Worm (Caenorhabditis elegans) whole organism, L1 larva: ENCODE data around the gene zipt-7.2.

Experiments
- C04F5.9 ChIP-seq: sonication (generic microtip); optimal IDR thresholded peaks from 2 replicates; lab custom pipeline; 2016; ENCODE audit warnings: missing genetic modification characterization, missing compliant biosample characterization
- C34B4.2 ChIP-seq: sonication (generic microtip); optimal IDR thresholded peaks from 2 replicates; lab custom pipeline; 2017; ENCODE audit warnings: mild to moderate bottlenecking, missing genetic modification characterization, missing compliant biosample characterization
- F16B12.6 ChIP-seq: fragments of 150-350 bp; optimal IDR thresholded peaks from 2 replicates; lab custom pipeline; 2014; ENCODE audit warnings: missing biosample characterization, missing genetic modification characterization
- aha-1 ChIP-seq: fragments of 150-350 bp; optimal IDR thresholded peaks from 2 replicates; lab custom pipeline; 2014; ENCODE audit warnings: missing biosample characterization, missing genetic modification characterization
- alr-1 ChIP-seq: fragments of 200-800 bp; sonication (Bioruptor generic); optimal IDR thresholded peaks from 2 replicates; lab custom pipeline; 2018; ENCODE audit warnings: borderline replicate concordance, mild to moderate bottlenecking, missing genetic modification characterization, missing compliant biosample characterization
- ama-1 ChIP-seq: fragments of 150-350 bp; optimal IDR thresholded peaks from 2 replicates; lab custom pipeline; 2014
- blmp-1 ChIP-seq: fragments of 150-350 bp; optimal IDR thresholded peaks from 2 replicates; lab custom pipeline; 2014; ENCODE audit warnings: missing biosample characterization, missing genetic modification characterization
- ceh-63 ChIP-seq: fragments of 200-800 bp; sonication (Bioruptor generic); optimal IDR thresholded peaks from 2 replicates; lab custom pipeline; 2018; ENCODE audit warnings: mild to moderate bottlenecking, missing genetic modification characterization, missing compliant biosample characterization
- ceh-8 ChIP-seq: fragments of 200-800 bp; sonication (Bioruptor generic); optimal IDR thresholded peaks from 2 replicates; lab custom pipeline; 2018; ENCODE audit warnings: mild to moderate bottlenecking, missing genetic modification characterization, moderate library complexity, missing compliant biosample characterization
- ceh-82 ChIP-seq, 3 experiments: fragments of 150-350 bp in 1 of 3; sonication (generic microtip) in 2 of 3; optimal IDR thresholded peaks; 2 replicates each; lab custom pipeline; 2014 to 2017; ENCODE audit warnings: missing biosample characterization in 3 of 3, missing genetic modification characterization in 3 of 3
- ceh-90 ChIP-seq: sonication (generic microtip); optimal IDR thresholded peaks from 2 replicates; lab custom pipeline; 2016; ENCODE audit warnings: missing genetic modification characterization, missing compliant biosample characterization
- ces-1 ChIP-seq: fragments of 150-350 bp; optimal IDR thresholded peaks from 2 replicates; lab custom pipeline; 2014; ENCODE audit warnings: missing biosample characterization, missing genetic modification reagents, missing genetic modification characterization
- dpl-1 ChIP-seq, 3 experiments: fragments of 150-350 bp in 2 of 3; sonication (generic microtip) in 1 of 3; optimal IDR thresholded peaks; 2 replicates each; lab custom pipeline; 2014 to 2017; ENCODE audit warnings: missing biosample characterization in 3 of 3, missing genetic modification characterization in 3 of 3, missing genetic modification reagents in 3 of 3
- dsc-1 ChIP-seq: sonication (generic microtip); optimal IDR thresholded peaks from 2 replicates; lab custom pipeline; 2016; ENCODE audit warnings: mild to moderate bottlenecking, missing genetic modification characterization, missing compliant biosample characterization
- efl-1 ChIP-seq, 4 experiments: fragments of 150-350 bp; optimal IDR thresholded peaks in 3 of 4; peaks in 1 of 4; 1 replicate in 1 of 4; 2 replicates in 3 of 4; lab custom pipeline; 2014; ENCODE audit warnings: missing biosample characterization in 2 of 4, missing genetic modification characterization in 2 of 4, missing genetic modification reagents in 2 of 4
- egl-27 ChIP-seq, 2 experiments: fragments of 150-350 bp in 1 of 2; sonication (generic microtip); optimal IDR thresholded peaks; 3 replicates each; lab custom pipeline; 2017 to 2018; ENCODE audit warnings: missing biosample characterization in 2 of 2, missing genetic modification characterization in 2 of 2, missing genetic modification reagents in 2 of 2
- elt-3 ChIP-seq, 6 experiments: fragments of 150-350 bp in 1 of 6; sonication (generic microtip); optimal IDR thresholded peaks; 2 replicates each; lab custom pipeline; 2017 to 2018; ENCODE audit warnings: missing biosample characterization in 6 of 6, missing genetic modification characterization in 6 of 6, inconsistent platforms in 1 of 6
- fkh-8 ChIP-seq: sonication (generic microtip); optimal IDR thresholded peaks from 2 replicates; lab custom pipeline; 2016; ENCODE audit warnings: mild to moderate bottlenecking, missing genetic modification characterization, missing compliant biosample characterization
- fos-1 ChIP-seq: fragments of 150-350 bp; optimal IDR thresholded peaks from 2 replicates; lab custom pipeline; 2014; ENCODE audit warnings: missing biosample characterization, missing genetic modification characterization
- hlh-17 ChIP-seq: fragments of 200-800 bp; sonication (Bioruptor generic); optimal IDR thresholded peaks from 2 replicates; lab custom pipeline; 2018; ENCODE audit warnings: missing genetic modification characterization, mild to moderate bottlenecking, missing compliant biosample characterization, moderate library complexity, borderline replicate concordance
- hlh-4 ChIP-seq: sonication (generic microtip); optimal IDR thresholded peaks from 2 replicates; lab custom pipeline; 2016; ENCODE audit warnings: mild to moderate bottlenecking, missing genetic modification characterization, missing compliant biosample characterization
- irx-1 ChIP-seq: sonication (generic microtip); optimal IDR thresholded peaks from 2 replicates; lab custom pipeline; 2016; ENCODE audit warnings: missing genetic modification characterization, missing compliant biosample characterization
- isw-1 ChIP-seq: fragments of 200-800 bp; sonication (Bioruptor generic); IDR thresholded peaks from 2 replicates; pipeline ENCODE4 v1.3.6; 2022; ENCODE audit warnings: missing genetic modification characterization, missing compliant biosample characterization
- jun-1 ChIP-seq: fragments of 150-350 bp; optimal IDR thresholded peaks from 2 replicates; lab custom pipeline; 2014; ENCODE audit warnings: missing biosample characterization, missing genetic modification reagents, missing genetic modification characterization
- lin-13 ChIP-seq: fragments of 150-350 bp; optimal IDR thresholded peaks from 2 replicates; lab custom pipeline; 2014; ENCODE audit warnings: missing biosample characterization, missing genetic modification reagents, missing genetic modification characterization
- lin-15B ChIP-seq: fragments of 150-350 bp; sonication (generic microtip); optimal IDR thresholded peaks from 3 replicates; lab custom pipeline; 2014; ENCODE audit warnings: missing biosample characterization, missing genetic modification characterization
- lin-39 ChIP-seq: fragments of 150-350 bp; optimal IDR thresholded peaks from 2 replicates; lab custom pipeline; 2014; ENCODE audit warnings: missing biosample characterization, missing genetic modification reagents, missing genetic modification characterization
- mab-9 ChIP-seq: fragments of 200-800 bp; sonication (Bioruptor generic); IDR thresholded peaks from 2 replicates; pipeline ENCODE4 v1.3.6; 2022; ENCODE audit warnings: missing genetic modification reagents, missing genetic modification characterization, missing compliant biosample characterization
- mdl-1 ChIP-seq, 2 experiments: fragments of 150-350 bp; optimal IDR thresholded peaks; 2 replicates each; lab custom pipeline; 2014 to 2017; ENCODE audit warnings: missing biosample characterization in 2 of 2, missing genetic modification characterization in 2 of 2, inconsistent platforms in 1 of 2
- mef-2 ChIP-seq: fragments of 150-350 bp; optimal IDR thresholded peaks from 2 replicates; lab custom pipeline; 2014; ENCODE audit warnings: missing biosample characterization, missing genetic modification characterization
- mep-1 ChIP-seq: fragments of 150-350 bp; optimal IDR thresholded peaks from 2 replicates; lab custom pipeline; 2014; ENCODE audit warnings: missing biosample characterization, missing genetic modification characterization
- nhr-12 ChIP-seq: sonication (generic microtip); optimal IDR thresholded peaks from 2 replicates; lab custom pipeline; 2017; ENCODE audit warnings: missing biosample characterization, missing genetic modification characterization
- nhr-19 ChIP-seq: fragments of 200-800 bp; sonication (Bioruptor generic); conservative IDR thresholded peaks from 2 replicates; pipeline ENCODE4 v1.3.6; 2022; ENCODE audit warnings: missing genetic modification characterization, missing compliant biosample characterization
- nhr-20 ChIP-seq: sonication (generic microtip); optimal IDR thresholded peaks from 2 replicates; lab custom pipeline; 2016; ENCODE audit warnings: mild to moderate bottlenecking, missing genetic modification characterization, missing compliant biosample characterization
- nhr-237 ChIP-seq: fragments of 150-350 bp; optimal IDR thresholded peaks from 2 replicates; lab custom pipeline; 2014; ENCODE audit warnings: missing biosample characterization, missing genetic modification characterization
- nhr-71 ChIP-seq: sonication (generic microtip); optimal IDR thresholded peaks from 2 replicates; lab custom pipeline; 2016; ENCODE audit warnings: mild to moderate bottlenecking, missing genetic modification characterization, moderate library complexity, missing compliant biosample characterization
- nhr-77 ChIP-seq: fragments of 150-350 bp; optimal IDR thresholded peaks from 2 replicates; lab custom pipeline; 2014; ENCODE audit warnings: missing biosample characterization, missing genetic modification characterization
- nhr-84 ChIP-seq: sonication (generic microtip); optimal IDR thresholded peaks from 2 replicates; lab custom pipeline; 2017; ENCODE audit warnings: missing biosample characterization, missing genetic modification characterization
- pag-3 ChIP-seq: sonication (generic microtip); optimal IDR thresholded peaks from 2 replicates; lab custom pipeline; 2017; ENCODE audit warnings: missing genetic modification characterization, mild to moderate bottlenecking, missing compliant biosample characterization, antibody characterized with exemption, borderline replicate concordance; ENCODE audit not compliant: insufficient read depth
- pqm-1 ChIP-seq: sonication (generic microtip); optimal IDR thresholded peaks from 3 replicates; lab custom pipeline; 2017; ENCODE audit warnings: missing biosample characterization, missing genetic modification characterization
- rnt-1 ChIP-seq: sonication (generic microtip); optimal IDR thresholded peaks from 2 replicates; lab custom pipeline; 2016; ENCODE audit warnings: mild to moderate bottlenecking, missing genetic modification characterization, moderate library complexity, missing compliant biosample characterization
- skn-1 ChIP-seq: fragments of 150-350 bp; optimal IDR thresholded peaks from 2 replicates; lab custom pipeline; 2014; ENCODE audit warnings: missing biosample characterization, missing genetic modification characterization
- snpc-4 ChIP-seq: fragments of 150-350 bp; optimal IDR thresholded peaks from 2 replicates; lab custom pipeline; 2014; ENCODE audit warnings: missing biosample characterization, missing genetic modification characterization
- sptf-1 ChIP-seq: fragments of 150-350 bp; optimal IDR thresholded peaks from 2 replicates; lab custom pipeline; 2014; ENCODE audit warnings: missing biosample characterization, missing genetic modification characterization
- swsn-7 ChIP-seq: sonication (generic microtip); optimal IDR thresholded peaks from 2 replicates; lab custom pipeline; 2016; ENCODE audit warnings: missing genetic modification characterization, missing compliant biosample characterization
- tlp-1 ChIP-seq: fragments of 150-350 bp; optimal IDR thresholded peaks from 2 replicates; lab custom pipeline; 2014; ENCODE audit warnings: missing biosample characterization, missing genetic modification characterization
- unc-130 ChIP-seq: fragments of 150-350 bp; optimal IDR thresholded peaks from 2 replicates; lab custom pipeline; 2017; ENCODE audit warnings: missing biosample characterization, missing genetic modification characterization, inconsistent platforms
- unc-62 ChIP-seq: fragments of 150-350 bp; optimal IDR thresholded peaks from 2 replicates; lab custom pipeline; 2014; ENCODE audit warnings: missing biosample characterization, missing genetic modification reagents, missing genetic modification characterization
- unc-98 ChIP-seq: fragments of 200-800 bp; sonication (Bioruptor generic); IDR thresholded peaks from 2 replicates; pipeline ENCODE4 v1.3.6; 2022; ENCODE audit warnings: missing genetic modification characterization, missing compliant biosample characterization
- vab-15 ChIP-seq: sonication (generic microtip); optimal IDR thresholded peaks from 2 replicates; lab custom pipeline; 2017; ENCODE audit warnings: missing genotype, mild to moderate bottlenecking, missing genetic modification characterization, missing compliant biosample characterization
- xbp-1 ChIP-seq: sonication (generic microtip); optimal IDR thresholded peaks from 2 replicates; lab custom pipeline; 2016; ENCODE audit warnings: missing genetic modification characterization, missing compliant biosample characterization
- zip-4 ChIP-seq: fragments of 200-800 bp; sonication (Bioruptor generic); optimal IDR thresholded peaks from 2 replicates; lab custom pipeline; 2018; ENCODE audit warnings: mild to moderate bottlenecking, missing genetic modification characterization, moderate library complexity, missing compliant biosample characterization
- ztf-11 ChIP-seq, 2 experiments: sonication (generic microtip); optimal IDR thresholded peaks; 2 replicates each; lab custom pipeline; 2016 to 2017; ENCODE audit warnings: missing genetic modification characterization in 2 of 2, missing biosample characterization in 1 of 2, missing compliant biosample characterization in 1 of 2
- ztf-4 ChIP-seq: fragments of 150-350 bp; optimal IDR thresholded peaks from 2 replicates; lab custom pipeline; 2014; ENCODE audit warnings: missing biosample characterization, missing genetic modification characterization

Gene zipt-7.2

ce11 chrX:15536017-15536416 lies 28.3 kb upstream of the zipt-7.2 start (continued):
- TF ChIP-seq isw-1 (GFP tag; lab: Robert Waterston, UW) (no peak), dpl-1 (GFP tag; optimal IDR thresholded peaks at IDR 0.05; lab: Kevin White, UChicago) (no peak), pqm-1 (tag; lab: Kevin White, UChicago) (no peak), fkh-8 (tag; lab: Kevin White, UChicago) (peak; percentile 82), tlp-1 (tag; lab: Kevin White, UChicago) (no peak), nhr-19 (GFP tag; lab: Robert Waterston, UW) (no peak), unc-62 (no peak), ces-1 (GFP tag; lab: Kevin White, UChicago) (no peak), skn-1 (tag; lab: Kevin White, UChicago) (no peak), nhr-20 (tag; lab: Kevin White, UChicago) (peak; percentile 62), dsc-1 (tag; lab: Kevin White, UChicago) (peak; percentile 92), xbp-1 (tag; lab: Kevin White, UChicago) (peak; percentile 19), ztf-4 (tag; lab: Kevin White, UChicago) (no peak), egl-27 (tag; optimal IDR thresholded peaks at IDR 0.05; lab: Kevin White, UChicago) (no peak), ceh-82 (tag; optimal IDR thresholded peaks at IDR 0.05; lab: Kevin White, UChicago) (no peak), swsn-7 (tag; lab: Kevin White, UChicago) (peak; percentile 31), unc-98 (no peak), irx-1 (tag; lab: Kevin White, UChicago) (no peak), nhr-71 (peak; percentile 77), ceh-8 (GFP tag; lab: Kevin White, UChicago) (peak; percentile 87), mep-1 (tag; lab: Kevin White, UChicago) (no peak), ztf-11 (tag; optimal IDR thresholded peaks at IDR 0.05; lab: Kevin White, UChicago) (no peak), mef-2 (tag; lab: Kevin White, UChicago) (no peak), fos-1 (tag; lab: Kevin White, UChicago) (peak; percentile 40), pag-3 (no peak), sptf-1 (tag; lab: Kevin White, UChicago) (no peak), nhr-12 (tag; lab: Kevin White, UChicago) (no peak), blmp-1 (tag; lab: Kevin White, UChicago) (peak; percentile 8), C04F5.9 (tag; lab: Kevin White, UChicago) (no peak), hlh-4 (tag; lab: Kevin White, UChicago) (no peak), vab-15 (tag; lab: Kevin White, UChicago) (no peak), snpc-4 (tag; lab: Kevin White, UChicago) (no peak), lin-13 (no peak), mab-9 (GFP tag; lab: Robert Waterston, UW) (no peak), zip-4 (GFP tag; lab: Kevin White, UChicago) (no peak), rnt-1 (tag; lab: Kevin White, UChicago) (no peak), nhr-237 (tag; lab: Kevin White, UChicago) (no peak), elt-3 (tag; optimal IDR thresholded peaks at IDR 0.05; lab: Kevin White, UChicago) (no peak), efl-1 (optimal IDR thresholded peaks at IDR 0.05; lab: Kevin White, UChicago) (no peak), efl-1 (GFP tag; optimal IDR thresholded peaks at IDR 0.05 in 1 of 2; lab: Kevin White, UChicago) (no peak), aha-1 (tag; lab: Kevin White, UChicago) (no peak), mdl-1 (tag; optimal IDR thresholded peaks at IDR 0.05; lab: Kevin White, UChicago) (no peak), C34B4.2 (tag; lab: Kevin White, UChicago) (no peak), ceh-90 (no peak), lin-39 (tag; lab: Kevin White, UChicago) (no peak), hlh-17 (no peak), F16B12.6 (tag; lab: Kevin White, UChicago) (no peak), nhr-77 (no peak), ceh-63 (GFP tag; lab: Kevin White, UChicago) (no peak), unc-130 (no peak), lin-15B (tag; lab: Kevin White, UChicago) (no peak), ama-1 (lab: Kevin White, UChicago) (no peak), alr-1 (tag; lab: Kevin White, UChicago) (no peak), jun-1 (no peak), nhr-84 (tag; lab: Kevin White, UChicago) (no peak)
